Worm (Caenorhabditis elegans) whole organism, L2 larva: Measurements from ENCODE around the gene dpy-17.

Experiments used
- ama-1 ChIP-seq: fragments of 150-350 bp; optimal IDR thresholded peaks from 2 replicates; lab custom pipeline; 2018; ENCODE audit warnings: inconsistent platforms
- fos-1 ChIP-seq: fragments of 150-350 bp; optimal IDR thresholded peaks from 2 replicates; lab custom pipeline; 2014; ENCODE audit warnings: missing biosample characterization, missing genetic modification characterization
- lin-13 ChIP-seq: fragments of 150-350 bp; optimal IDR thresholded peaks from 2 replicates; lab custom pipeline; 2014; ENCODE audit warnings: missing biosample characterization, missing genetic modification reagents, missing genetic modification characterization
- lin-39 ChIP-seq: fragments of 150-350 bp; optimal IDR thresholded peaks from 2 replicates; lab custom pipeline; 2014; ENCODE audit warnings: missing biosample characterization, missing genetic modification reagents, missing genetic modification characterization
- mbf-1 ChIP-seq: sonication (generic microtip); optimal IDR thresholded peaks from 2 replicates; lab custom pipeline; 2017; ENCODE audit warnings: missing biosample characterization, missing genetic modification characterization
- mdl-1 ChIP-seq, 2 experiments: fragments of 150-350 bp in 1 of 2; sonication (generic microtip) in 1 of 2; optimal IDR thresholded peaks; 2 replicates each; lab custom pipeline; 2017; ENCODE audit warnings: missing biosample characterization in 2 of 2, missing genetic modification characterization in 2 of 2
- nhr-11 ChIP-seq: fragments of 150-350 bp; optimal IDR thresholded peaks from 2 replicates; lab custom pipeline; 2014; ENCODE audit warnings: missing biosample characterization, missing genetic modification characterization
- nhr-23 ChIP-seq: fragments of 150-350 bp; optimal IDR thresholded peaks from 2 replicates; lab custom pipeline; 2014; ENCODE audit warnings: missing biosample characterization, missing genetic modification reagents, missing genetic modification characterization
- nhr-237 ChIP-seq: fragments of 150-350 bp; optimal IDR thresholded peaks from 2 replicates; lab custom pipeline; 2014; ENCODE audit warnings: missing biosample characterization, missing genetic modification characterization
- skn-1 ChIP-seq: sonication (generic microtip); optimal IDR thresholded peaks from 2 replicates; lab custom pipeline; 2017; ENCODE audit warnings: missing biosample characterization, missing genetic modification characterization
- zag-1 ChIP-seq: fragments of 150-350 bp; optimal IDR thresholded peaks from 2 replicates; lab custom pipeline; 2014; ENCODE audit warnings: missing biosample characterization, missing genetic modification characterization

- TF ChIP-seq ama-1 (lab: Kevin White, UChicago) (no peak), zag-1 (tag; lab: Kevin White, UChicago) (no peak), fos-1 (tag; lab: Kevin White, UChicago) (no peak), skn-1 (tag; lab: Kevin White, UChicago) (no peak), lin-13 (GFP tag; lab: Kevin White, UChicago) (no peak), mdl-1 (tag; optimal IDR thresholded peaks at IDR 0.05; lab: Kevin White, UChicago) (no peak), nhr-23 (tag; lab: Kevin White, UChicago) (no peak), nhr-11 (tag; lab: Kevin White, UChicago) (no peak), lin-39 (tag; lab: Kevin White, UChicago) (no peak), nhr-237 (tag; lab: Kevin White, UChicago) (no peak), mbf-1 (no peak)
Observed at ce11 chrIII:5129261-5129660, 22.1 kb downstream of the dpy-17 start.
